Fruit fly (Drosophila melanogaster) whole organism, adult: ENCODE results near the gene ppk20.

Source experiments
- CG11617 ChIP-seq: fragments of 200-800 bp; sonication (Bioruptor generic); optimal IDR thresholded peaks from 2 replicates; lab custom pipeline; 2017; ENCODE audit warnings: mild to moderate bottlenecking, missing biosample characterization, missing genetic modification reagents, missing genetic modification characterization
- CG14711 ChIP-seq: fragments of 200-800 bp; sonication (Bioruptor generic); optimal IDR thresholded peaks from 2 replicates; lab custom pipeline; 2018; ENCODE audit warnings: missing biosample characterization, mild to moderate bottlenecking, missing genetic modification characterization, moderate library complexity
- CG33017 ChIP-seq: fragments of 200-800 bp; sonication (Bioruptor generic); optimal IDR thresholded peaks from 2 replicates; lab custom pipeline; 2018; ENCODE audit warnings: missing biosample characterization, mild to moderate bottlenecking, missing genetic modification characterization, moderate library complexity
- Crg-1 ChIP-seq: fragments of 200-800 bp; sonication (Bioruptor generic); optimal IDR thresholded peaks from 2 replicates; lab custom pipeline; 2016; ENCODE audit warnings: missing biosample characterization, missing genetic modification characterization
- Hr96 ChIP-seq: fragments of 200-800 bp; sonication (Bioruptor generic); optimal IDR thresholded peaks from 2 replicates; lab custom pipeline; 2016; ENCODE audit warnings: missing biosample characterization, missing genetic modification characterization
- Mnt ChIP-seq: fragments of 200-800 bp; sonication (Bioruptor generic); optimal IDR thresholded peaks from 2 replicates; lab custom pipeline; 2016; ENCODE audit warnings: missing biosample characterization, mild to moderate bottlenecking, missing genetic modification characterization
- bab1 ChIP-seq: fragments of 200-800 bp; sonication (Bioruptor generic); optimal IDR thresholded peaks from 3 replicates; lab custom pipeline; 2019; ENCODE audit warnings: missing biosample characterization, mild to moderate bottlenecking, missing genetic modification characterization, moderate library complexity
- cic ChIP-seq: fragments of 200-800 bp; sonication (Bioruptor generic); optimal IDR thresholded peaks from 2 replicates; lab custom pipeline; 2017; ENCODE audit warnings: missing biosample characterization, mild to moderate bottlenecking, missing genetic modification characterization, moderate library complexity
- kay ChIP-seq: fragments of 200-800 bp; sonication (Bioruptor generic); peaks from one replicate; lab custom pipeline; 2016; ENCODE audit warnings: missing biosample characterization, missing genetic modification characterization, borderline replicate concordance
- pad ChIP-seq: fragments of 200-800 bp; sonication (Bioruptor generic); optimal IDR thresholded peaks from 3 replicates; lab custom pipeline; 2017; ENCODE audit warnings: missing biosample characterization, missing genetic modification characterization, mild to moderate bottlenecking, moderate library complexity, missing genetic modification reagents

DNA sequence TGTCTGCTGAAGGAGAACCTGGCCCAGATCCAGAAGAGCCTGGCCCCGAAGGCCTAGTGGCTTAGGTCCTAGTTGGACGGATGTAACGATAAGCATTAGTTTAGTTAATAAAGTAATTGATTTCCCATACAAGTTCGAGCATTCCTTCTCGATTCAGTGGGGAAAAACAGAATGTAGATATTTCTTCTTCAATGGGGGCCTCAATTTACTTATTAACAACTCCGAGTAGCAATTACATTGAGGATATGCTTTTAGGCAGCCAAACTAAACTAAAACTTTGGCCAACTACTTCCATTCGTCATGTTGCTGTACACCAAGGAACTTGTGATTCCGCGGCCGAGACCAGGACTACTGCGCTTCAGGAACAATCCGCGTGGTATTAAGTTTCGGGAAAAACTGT, 3.5 kb upstream of the ppk20 start, which contains the start of gene ppk19:
- TF ChIP-seq CG11617 = no peak
- no peak for TF ChIP-seq bab1 (GFP tag; lab: Kevin White, UChicago)
- no peak for TF ChIP-seq CG14711 (tag; lab: Kevin White, UChicago)
- TF ChIP-seq Hr96 (GFP tag; lab: Kevin White, UChicago) = no peak
- no peak for TF ChIP-seq cic (GFP tag; lab: Kevin White, UChicago)
- no peak for TF ChIP-seq CG33017 (tag; lab: Kevin White, UChicago)
- no peak for TF ChIP-seq Crg-1
- TF ChIP-seq kay (GFP tag; lab: Kevin White, UChicago) = no peak
- no peak for TF ChIP-seq pad (GFP tag; lab: Kevin White, UChicago)
- no peak for TF ChIP-seq Mnt (GFP tag; lab: Kevin White, UChicago)
